Worm (Caenorhabditis elegans): Measurements from ENCODE around the gene W02G9.4.

DNA sequence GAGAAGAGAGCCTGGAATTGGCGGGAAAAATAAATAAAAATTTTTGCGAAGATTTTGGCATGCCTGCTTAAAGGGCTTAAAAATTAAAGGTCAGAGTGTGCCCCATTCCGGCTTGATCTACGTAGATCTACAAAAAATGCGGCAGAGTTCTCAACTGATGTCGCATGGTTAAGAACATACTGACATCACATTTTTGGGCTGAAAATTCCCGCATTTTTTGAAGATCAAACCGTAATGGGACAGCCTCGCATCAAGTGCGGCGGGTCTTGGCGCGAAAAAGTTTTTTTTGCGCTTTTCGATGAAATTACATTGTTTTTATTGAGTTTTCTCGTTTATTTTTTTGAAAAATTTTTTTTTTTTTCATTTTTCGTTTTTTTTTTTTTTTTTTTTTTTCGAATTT is 24.2 kb downstream of the W02G9.4 start:
- TF ChIP-seq elt-1 (tag; optimal IDR thresholded peaks at IDR 0.05) (no peak), ama-1 (optimal IDR thresholded peaks at IDR 0.05) (no peak), lin-13 (GFP tag; optimal IDR thresholded peaks at IDR 0.05) (no peak), lsy-2 (tag; optimal IDR thresholded peaks at IDR 0.05) (no peak), ZK546.5 (tag; optimal IDR thresholded peaks at IDR 0.05) (no peak), unc-62 (GFP tag; optimal IDR thresholded peaks at IDR 0.05) (no peak), fos-1 (tag; optimal IDR thresholded peaks at IDR 0.05) (no peak), nhr-21 (tag; optimal IDR thresholded peaks at IDR 0.05) (no peak), unc-39 (tag; optimal IDR thresholded peaks at IDR 0.05) (no peak), aly-2 (tag; optimal IDR thresholded peaks at IDR 0.05) (no peak)
